Fruit fly (Drosophila melanogaster): ENCODE results near the gene CG11262.

CG11262 gene

DNA sequence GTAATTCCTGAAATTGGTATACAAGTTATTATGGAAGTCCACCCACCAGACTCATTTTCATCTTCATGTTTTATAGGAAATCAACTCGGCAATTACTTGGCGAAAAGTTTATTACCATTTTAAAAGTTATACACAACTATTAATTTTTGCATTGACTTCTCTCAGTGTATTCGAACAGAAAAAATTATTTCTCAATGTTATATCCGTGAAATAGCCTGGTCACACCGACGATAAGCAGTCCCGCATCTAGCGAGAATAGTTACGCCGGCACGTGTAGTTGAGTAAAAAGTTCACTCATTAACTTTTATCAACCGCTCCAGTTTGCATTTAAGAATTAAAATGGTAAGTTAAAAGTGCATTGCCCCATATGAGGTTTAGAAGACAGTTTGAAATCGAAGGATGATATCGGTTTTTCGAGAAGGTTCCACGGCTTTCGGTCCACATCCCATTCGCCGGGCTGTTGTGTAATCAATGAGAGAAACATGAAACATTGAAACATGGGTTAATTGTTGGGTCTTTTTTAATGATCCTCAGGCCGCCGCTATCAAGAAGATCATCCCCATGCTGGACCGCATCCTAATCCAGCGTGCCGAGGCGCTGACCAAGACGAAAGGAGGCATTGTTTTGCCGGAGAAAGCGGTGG is 21.0 kb downstream of the CG11262 start, which contains the start of gene CG11267 (continued):
- TF ChIP-seq pum (GFP tag; optimal IDR thresholded peaks at IDR 0.05) (peak; percentile 67), CG10565 (GFP tag; optimal IDR thresholded peaks at IDR 0.05) (peak; percentile 59), Eip74EF (GFP tag; optimal IDR thresholded peaks at IDR 0.05) (peak in 1 of 2 experiments; percentile 48), CG15479 (GFP tag; optimal IDR thresholded peaks at IDR 0.05) (no peak), D19A (tag; optimal IDR thresholded peaks at IDR 0.05) (peak; percentile 78), CG18262 (tag; optimal IDR thresholded peaks at IDR 0.05) (peak; percentile 79), grn (GFP tag; optimal IDR thresholded peaks at IDR 0.05) (no peak), CG7839 (tag; optimal IDR thresholded peaks at IDR 0.05) (peak; percentile 93), croc (GFP tag; conservative IDR thresholded peaks at IDR 0.05) (peak; percentile 56), Doc3 (GFP tag; IDR thresholded peaks at IDR 0.05; ENCODE audit: partially characterized antibody) (0 out of 3 replicates have a peak, but pooled peaks have one; percentile 21), Tbp (GFP tag; optimal IDR thresholded peaks at IDR 0.05) (no peak), CG1602 (GFP tag; optimal IDR thresholded peaks at IDR 0.05) (peak; percentile 73), ase (GFP tag; IDR thresholded peaks at IDR 0.05) (peak; percentile 94), trh (GFP tag; optimal IDR thresholded peaks at IDR 0.05) (peak; percentile 62), CG18764 (GFP tag; optimal IDR thresholded peaks at IDR 0.05) (peak; percentile 77), tin (GFP tag; optimal IDR thresholded peaks at IDR 0.05) (peak; percentile 87), stc (GFP tag; IDR thresholded peaks at IDR 0.05) (peak; percentile 94), CG11695 (GFP tag; IDR thresholded peaks at IDR 0.05) (peak; percentile 86), wor (GFP tag; IDR thresholded peaks at IDR 0.05) (peak; percentile 51; the same call in 1 of the 2 replicates), CG2202 (tag; optimal IDR thresholded peaks at IDR 0.05) (peak; percentile 47), CG18011 (GFP tag; optimal IDR thresholded peaks at IDR 0.05) (peak; percentile 19), CG3995 (GFP tag; optimal IDR thresholded peaks at IDR 0.05) (peak; percentile 42), run (tag; optimal IDR thresholded peaks at IDR 0.05) (peak; percentile 43), fd96Cb (tag; optimal IDR thresholded peaks at IDR 0.05) (peak; percentile 85), CG2120 (GFP tag; optimal IDR thresholded peaks at IDR 0.05) (peak; percentile 86), Hr3 (GFP tag; optimal IDR thresholded peaks at IDR 0.05) (peak; percentile 61), wdn (GFP tag; IDR thresholded peaks at IDR 0.05) (peak; percentile 88), zen (tag; optimal IDR thresholded peaks at IDR 0.05) (peak; percentile 82), E2f2 (GFP tag; IDR thresholded peaks at IDR 0.05) (peak; percentile 60), pzg (GFP tag; optimal IDR thresholded peaks at IDR 0.05) (peak; percentile 51), Gsc (GFP tag; IDR thresholded peaks at IDR 0.05) (no peak), CG15514 (GFP tag; optimal IDR thresholded peaks at IDR 0.05) (peak; percentile 77), CG7372 (GFP tag; IDR thresholded peaks at IDR 0.05) (peak; percentile 90), CG17802 (tag; optimal IDR thresholded peaks at IDR 0.05) (peak; percentile 74), CrebB (tag; optimal IDR thresholded peaks at IDR 0.05) (peak; percentile 59), tx (GFP tag; optimal IDR thresholded peaks at IDR 0.05) (peak; percentile 62), dimm (GFP tag; IDR thresholded peaks at IDR 0.05) (no peak; the same call in none of the 2 replicates), aop (GFP tag; IDR thresholded peaks at IDR 0.05) (peak; percentile 85), CG7963 (GFP tag; IDR thresholded peaks at IDR 0.05; ENCODE audit: partially characterized antibody) (no peak), CG4730 (GFP tag; IDR thresholded peaks at IDR 0.05) (peak; percentile 84), insv (GFP tag; optimal IDR thresholded peaks at IDR 0.05) (no peak), CG2116 (GFP tag; optimal IDR thresholded peaks at IDR 0.05) (peak; percentile 49), CG6689 (GFP tag; IDR thresholded peaks at IDR 0.05) (peak; percentile 91), inv (GFP tag; IDR thresholded peaks at IDR 0.05; ENCODE audit: partially characterized antibody) (no peak), cas (GFP tag; IDR thresholded peaks at IDR 0.05) (peak; percentile 77; the same call in 1 of the 2 replicates), CG14710 (tag; optimal IDR thresholded peaks at IDR 0.05) (peak; percentile 82), fu2 (GFP tag; optimal IDR thresholded peaks at IDR 0.05) (peak; percentile 70), phol (tag; optimal IDR thresholded peaks at IDR 0.05) (peak; percentile 90), CG17612 (GFP tag; IDR thresholded peaks at IDR 0.05) (peak; percentile 70)

Measured in whole organism, embryonic.